Worm (Caenorhabditis elegans) whole organism, early embryonic: ENCODE data around the gene str-78.

Experiments used
- B0310.2 ChIP-seq: sonication (generic microtip); optimal IDR thresholded peaks from 2 replicates; lab custom pipeline; 2016; ENCODE audit warnings: mild to moderate bottlenecking, missing genetic modification characterization, missing compliant biosample characterization
- F13C5.2 ChIP-seq: sonication (generic microtip); optimal IDR thresholded peaks from 2 replicates; lab custom pipeline; 2017; ENCODE audit warnings: mild to moderate bottlenecking, missing genetic modification characterization, inconsistent platforms, missing compliant biosample characterization
- aly-1 ChIP-seq: sonication (generic microtip); optimal IDR thresholded peaks from 2 replicates; lab custom pipeline; 2016; ENCODE audit warnings: missing genetic modification characterization, missing compliant biosample characterization
- ama-1 ChIP-seq: fragments of 150-350 bp; optimal IDR thresholded peaks from 2 replicates; lab custom pipeline; 2014
- ceh-13 ChIP-seq: fragments of 200-800 bp; sonication (Bioruptor generic); optimal IDR thresholded peaks from 2 replicates; lab custom pipeline; 2018; ENCODE audit warnings: mild to moderate bottlenecking, missing genetic modification characterization, missing compliant biosample characterization
- ceh-36 ChIP-seq: sonication (generic microtip); optimal IDR thresholded peaks from 2 replicates; lab custom pipeline; 2016; ENCODE audit warnings: missing genetic modification characterization, inconsistent platforms, missing compliant biosample characterization
- ets-7 ChIP-seq: sonication (generic microtip); optimal IDR thresholded peaks from 2 replicates; lab custom pipeline; 2016; ENCODE audit warnings: missing genotype, missing genetic modification characterization, missing compliant biosample characterization
- flt-1 ChIP-seq: fragments of 200-800 bp; sonication (Bioruptor generic); IDR thresholded peaks from 2 replicates; pipeline ENCODE4 v1.3.6; 2022; ENCODE audit warnings: missing genetic modification characterization, missing compliant biosample characterization
- hmbx-1 ChIP-seq: sonication (generic microtip); optimal IDR thresholded peaks from 2 replicates; lab custom pipeline; 2016; ENCODE audit warnings: mild to moderate bottlenecking, missing genetic modification characterization, missing compliant biosample characterization
- pes-1 ChIP-seq: fragments of 200-800 bp; sonication (Bioruptor generic); IDR thresholded peaks from 2 replicates; pipeline ENCODE4 v1.3.6; 2022; ENCODE audit warnings: missing genetic modification reagents, missing genetic modification characterization, missing compliant biosample characterization
- scrt-1 ChIP-seq: fragments of 200-800 bp; sonication (Bioruptor generic); IDR thresholded peaks from 2 replicates; pipeline ENCODE4 v1.3.6; 2022; ENCODE audit warnings: missing genetic modification characterization, missing compliant biosample characterization
- sea-1 ChIP-seq: fragments of 200-800 bp; sonication (Bioruptor generic); conservative IDR thresholded peaks from 2 replicates; pipeline ENCODE4 v1.3.6; 2022; ENCODE audit warnings: missing genetic modification characterization, missing compliant biosample characterization
- tbx-37 ChIP-seq: fragments of 200-800 bp; sonication (Bioruptor generic); conservative IDR thresholded peaks from 2 replicates; pipeline ENCODE4 v1.3.6; 2022; ENCODE audit warnings: missing genetic modification reagents, missing genetic modification characterization, missing compliant biosample characterization
- tra-4 ChIP-seq: sonication (generic microtip); optimal IDR thresholded peaks from 2 replicates; lab custom pipeline; 2017; ENCODE audit warnings: missing genetic modification characterization, missing compliant biosample characterization

DNA sequence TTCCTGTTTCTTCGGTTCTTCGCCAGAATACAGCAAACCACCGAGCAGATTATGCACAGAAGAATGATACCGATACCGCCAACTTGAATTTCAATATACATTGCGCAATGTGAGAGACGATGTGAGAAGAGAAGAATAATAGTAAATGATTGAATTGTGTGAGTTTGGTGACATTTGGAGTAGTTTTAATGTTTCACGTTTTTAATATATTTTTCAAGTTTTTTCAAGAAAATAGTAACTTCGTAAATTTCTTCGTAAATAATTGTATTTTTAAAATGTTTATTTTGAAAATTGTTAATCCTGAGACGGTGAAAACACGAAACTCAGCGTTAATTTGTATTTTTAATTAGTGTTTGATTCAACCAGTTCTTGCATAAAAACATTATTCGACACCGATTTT lies 33.9 kb downstream of the str-78 start, which contains the start of gene M199.134:
- no peak for TF ChIP-seq tbx-37 (GFP tag; lab: Robert Waterston, UW)
- no peak for TF ChIP-seq scrt-1
- no peak for TF ChIP-seq hmbx-1 (tag; lab: Kevin White, UChicago)
- TF ChIP-seq ama-1 (lab: Kevin White, UChicago), result no peak
- TF ChIP-seq ets-7 (tag; lab: Kevin White, UChicago), result no peak
- TF ChIP-seq B0310.2 (tag; lab: Kevin White, UChicago), result no peak
- TF ChIP-seq F13C5.2 (tag; lab: Kevin White, UChicago), result no peak
- no peak for TF ChIP-seq flt-1
- TF ChIP-seq tra-4, result no peak
- TF ChIP-seq sea-1 (GFP tag; lab: Robert Waterston, UW), result no peak
- no peak for TF ChIP-seq aly-1 (tag; lab: Kevin White, UChicago)
- no peak for TF ChIP-seq ceh-36
- no peak for TF ChIP-seq ceh-13 (GFP tag; lab: Kevin White, UChicago)
- TF ChIP-seq pes-1, result no peak
